Fruit fly (Drosophila melanogaster): ENCODE measurements around the gene ringer.

DNA sequence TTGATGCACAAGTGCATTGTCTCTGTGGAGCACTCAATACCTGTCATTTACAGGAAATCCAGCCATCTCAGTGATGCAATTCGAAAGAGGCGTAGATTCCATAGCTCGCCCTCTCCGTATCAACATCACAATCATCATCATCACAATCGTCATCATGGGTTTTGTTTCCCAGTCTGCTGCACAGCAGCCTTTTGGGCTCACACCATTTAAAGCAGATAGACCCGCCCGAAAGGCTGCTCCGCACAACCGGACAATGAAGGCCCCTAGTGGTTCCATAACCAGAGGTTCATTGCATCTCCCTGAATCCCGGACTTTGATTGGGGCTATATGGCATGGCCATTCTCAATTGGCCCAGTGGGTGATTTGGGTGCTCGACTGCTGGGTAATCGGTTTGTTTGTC lies 24.4 kb downstream of the ringer start:
- TF ChIP-seq lola (GFP tag; optimal IDR thresholded peaks at IDR 0.05) (no peak), h (GFP tag; optimal IDR thresholded peaks at IDR 0.05) (no peak), fru (GFP tag; optimal IDR thresholded peaks at IDR 0.05) (no peak), CG9705 (GFP tag; optimal IDR thresholded peaks at IDR 0.05) (no peak), psq (GFP tag; optimal IDR thresholded peaks at IDR 0.05) (no peak)

All from whole organism, wandering third instar larva.